Fruit fly (Drosophila melanogaster): ENCODE data around the gene mex1.

mex1 gene

DNA sequence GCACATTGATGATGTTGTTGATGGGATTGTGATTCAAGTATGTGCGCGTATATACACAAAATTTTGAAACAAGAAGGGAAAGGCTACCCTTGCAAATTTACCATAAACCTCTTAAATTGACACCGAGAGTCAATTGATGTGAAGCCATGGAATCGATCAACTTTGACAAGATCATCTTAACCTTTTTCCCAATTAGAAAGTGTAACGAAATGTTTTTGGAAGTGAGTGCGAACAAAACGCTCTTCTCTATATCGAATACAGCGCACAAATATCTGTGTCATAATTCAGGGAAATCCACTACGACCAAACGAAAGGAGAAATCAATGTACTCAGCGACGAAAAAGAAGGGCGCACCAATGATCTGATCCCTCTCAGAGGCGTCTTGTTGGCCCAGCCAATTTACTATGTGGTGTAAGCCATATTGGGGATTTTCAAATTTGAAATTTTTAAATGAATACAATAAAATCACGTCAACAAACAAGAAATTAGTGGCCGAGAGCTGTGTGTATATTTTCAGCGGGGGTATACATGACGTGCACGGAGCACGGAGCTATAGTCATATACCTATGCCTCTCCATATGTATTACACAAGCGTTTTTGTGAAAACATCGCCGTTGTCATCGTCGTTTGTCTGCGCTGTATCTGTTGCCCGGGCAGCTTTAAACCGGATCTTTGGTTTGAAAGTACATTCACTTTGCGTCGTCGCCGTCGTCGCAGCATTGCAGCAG, 14.2 kb upstream of the mex1 start (continued):
- TF ChIP-seq CG10274 (GFP tag; optimal IDR thresholded peaks at IDR 0.05) (peak; percentile 99), al (GFP tag; IDR thresholded peaks at IDR 0.05) (peak; percentile 24; the same call in 1 of the 2 replicates), Ets65A (GFP tag) (peak; percentile 85), CG4328 (GFP tag; optimal IDR thresholded peaks at IDR 0.05) (peak; percentile 12), chm (GFP tag; IDR thresholded peaks at IDR 0.05) (no peak), zfh2 (GFP tag; optimal IDR thresholded peaks at IDR 0.05) (peak; percentile 50), CG10959 (GFP tag; IDR thresholded peaks at IDR 0.05) (no peak), CG11085 (GFP tag; IDR thresholded peaks at IDR 0.05) (no peak), Sox102F (GFP tag; optimal IDR thresholded peaks at IDR 0.05) (peak; percentile 58), nau (GFP tag; optimal IDR thresholded peaks at IDR 0.05) (no peak), gsb-n (tag; optimal IDR thresholded peaks at IDR 0.05) (peak; percentile 59), GATAe (GFP tag; conservative IDR thresholded peaks at IDR 0.05) (no peak), CG33557 (GFP tag; optimal IDR thresholded peaks at IDR 0.05) (peak; percentile 34), ara (GFP tag; IDR thresholded peaks at IDR 0.05) (peak; percentile 59), Lim3 (GFP tag; IDR thresholded peaks at IDR 0.05) (no peak), Meics (GFP tag; optimal IDR thresholded peaks at IDR 0.05) (no peak), CG15479 (GFP tag; optimal IDR thresholded peaks at IDR 0.05) (no peak), bcd (GFP tag; optimal IDR thresholded peaks at IDR 0.05) (peak; percentile 28), CG3163 (GFP tag; optimal IDR thresholded peaks at IDR 0.05) (peak; percentile 16), CG17361 (GFP tag; IDR thresholded peaks at IDR 0.05) (no peak), Poxn (GFP tag; IDR thresholded peaks at IDR 0.05) (no peak), bab2 (GFP tag; optimal IDR thresholded peaks at IDR 0.05) (peak; percentile 33), CG31365 (tag; optimal IDR thresholded peaks at IDR 0.05) (no peak), gro (GFP tag; optimal IDR thresholded peaks at IDR 0.05) (no peak), CG11696 (GFP tag; IDR thresholded peaks at IDR 0.05) (peak; percentile 28; the same call in 1 of the 2 replicates), CG17186 (GFP tag; optimal IDR thresholded peaks at IDR 0.05) (peak; percentile 30), Abd-B (GFP tag; optimal IDR thresholded peaks at IDR 0.05) (peak; percentile 13), Nf-YB (GFP tag; optimal IDR thresholded peaks at IDR 0.05) (no peak), MBD-R2 (GFP tag; IDR thresholded peaks at IDR 0.05) (no peak; the same call in 1 of the 2 replicates), Xbp1 (GFP tag; optimal IDR thresholded peaks at IDR 0.05) (peak; percentile 42), CG18599 (GFP tag; optimal IDR thresholded peaks at IDR 0.05) (peak; percentile 35), CG10267 (tag; optimal IDR thresholded peaks at IDR 0.05) (no peak), CG8359 (GFP tag; optimal IDR thresholded peaks at IDR 0.05; ENCODE audit: borderline replicate concordance) (no peak), lbe (GFP tag; optimal IDR thresholded peaks at IDR 0.05) (peak; percentile 87), CG3995 (GFP tag; optimal IDR thresholded peaks at IDR 0.05) (peak; percentile 23), CG16863 (GFP tag; optimal IDR thresholded peaks at IDR 0.05) (peak; percentile 27), yki (optimal IDR thresholded peaks at IDR 0.05) (no peak), pita (GFP tag; optimal IDR thresholded peaks at IDR 0.05) (no peak), Kr (GFP tag; optimal IDR thresholded peaks at IDR 0.05) (no peak), CG12155 (GFP tag; optimal IDR thresholded peaks at IDR 0.05) (peak; percentile 1), CG3281 (GFP tag; optimal IDR thresholded peaks at IDR 0.05) (peak; percentile 26), klu (GFP tag; IDR thresholded peaks at IDR 0.05) (no peak), CG14965 (GFP tag; optimal IDR thresholded peaks at IDR 0.05; ENCODE audit: borderline replicate concordance) (no peak), dan (GFP tag; IDR thresholded peaks at IDR 0.05) (no peak), row (GFP tag; IDR thresholded peaks at IDR 0.05) (no peak; the same call in 1 of the 3 replicates), CG33213 (GFP tag; optimal IDR thresholded peaks at IDR 0.05) (no peak), nmo (GFP tag; optimal IDR thresholded peaks at IDR 0.05) (peak; percentile 32), ac (GFP tag; optimal IDR thresholded peaks at IDR 0.05) (no peak), CG2199 (GFP tag; IDR thresholded peaks at IDR 0.05) (0 out of 3 replicates have a peak, but pooled peaks have one; percentile 26), CG2875 (GFP tag; optimal IDR thresholded peaks at IDR 0.05) (peak; percentile 32)

Data from whole organism, embryonic.